Worm (Caenorhabditis elegans): ENCODE data around the gene C42D4.18.

ce11 chrIV:7144670-7145257 lies 21.8 kb upstream of the C42D4.18 start, which contains the start of gene hecd-1:
- TF ChIP-seq ama-1 (optimal IDR thresholded peaks at IDR 0.05) (no peak), elt-1 (tag; optimal IDR thresholded peaks at IDR 0.05) (no peak), tbx-2 (tag; optimal IDR thresholded peaks at IDR 0.05) (no peak), lin-39 (tag; optimal IDR thresholded peaks at IDR 0.05) (no peak), nhr-76 (tag; optimal IDR thresholded peaks at IDR 0.05) (no peak), nhr-237 (tag; optimal IDR thresholded peaks at IDR 0.05) (no peak), zag-1 (tag; optimal IDR thresholded peaks at IDR 0.05) (no peak), nhr-25 (tag; optimal IDR thresholded peaks at IDR 0.05) (peak; percentile 7), unc-39 (tag; optimal IDR thresholded peaks at IDR 0.05) (no peak), ceh-9 (tag; optimal IDR thresholded peaks at IDR 0.05) (no peak)

Measured in whole organism, L3 larva.